Fruit fly (Drosophila melanogaster): ENCODE measurements around the gene Ttc26.

DNA sequence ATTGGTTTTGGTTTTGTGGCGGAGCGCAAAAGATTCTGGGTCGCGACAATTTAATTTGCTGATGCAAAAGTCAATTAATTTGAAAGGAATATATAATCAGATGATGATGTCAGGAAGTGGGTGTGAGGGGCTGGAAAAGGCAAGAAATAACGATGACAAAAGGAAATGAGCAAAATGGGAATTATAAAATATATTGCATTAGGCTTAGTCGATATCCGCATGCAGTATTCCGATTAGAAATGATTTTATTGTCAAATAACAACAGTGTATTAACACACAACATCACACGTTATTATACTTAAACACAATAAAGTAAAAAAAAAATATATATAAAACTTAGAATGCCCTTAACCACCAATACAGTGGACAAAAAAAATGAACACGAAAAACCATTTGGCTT lies 42.8 kb upstream of the Ttc26 start, which contains the start of gene CG34274:
- TF ChIP-seq ss (GFP tag; optimal IDR thresholded peaks at IDR 0.05) (no peak), fd59A (GFP tag; optimal IDR thresholded peaks at IDR 0.05) (no peak), CG15336 (GFP tag; IDR thresholded peaks at IDR 0.05) (no peak), CG6808 (GFP tag; optimal IDR thresholded peaks at IDR 0.05) (no peak), Blimp-1 (GFP tag; optimal IDR thresholded peaks at IDR 0.05) (no peak), Hr4 (GFP tag; optimal IDR thresholded peaks at IDR 0.05) (no peak)

Measured in whole organism, prepupa.